Fruit fly (Drosophila melanogaster) whole organism, wandering third instar larva: Measurements from ENCODE around the gene Sfp33A2.

Experiments used
- Abd-B ChIP-seq: fragments of >200 bp; optimal IDR thresholded peaks from 2 replicates; lab custom pipeline; 2017; ENCODE audit warnings: missing biosample characterization, missing genetic modification characterization
- CG32264 ChIP-seq: fragments of 200-800 bp; sonication (Bioruptor generic); optimal IDR thresholded peaks from 2 replicates; lab custom pipeline; 2016; ENCODE audit warnings: missing biosample characterization, missing genetic modification characterization
- CG9705 ChIP-seq: fragments of 200-800 bp; sonication (Bioruptor generic); optimal IDR thresholded peaks from 2 replicates; lab custom pipeline; 2018; ENCODE audit warnings: missing biosample characterization, mild to moderate bottlenecking, missing genetic modification characterization
- CrebA ChIP-seq: fragments of 200-800 bp; sonication (Bioruptor generic); optimal IDR thresholded peaks from 2 replicates; lab custom pipeline; 2016; ENCODE audit warnings: missing biosample characterization, mild to moderate bottlenecking, missing genetic modification characterization, borderline replicate concordance
- Dfd ChIP-seq: fragments of >200 bp; optimal IDR thresholded peaks from 2 replicates; lab custom pipeline; 2017; ENCODE audit warnings: missing biosample characterization, missing genetic modification characterization
- Dif ChIP-seq: fragments of 200-275, 200-300 bp; sonication (Bioruptor generic); optimal IDR thresholded peaks from 2 replicates; lab custom pipeline; 2018; ENCODE audit warnings: missing biosample characterization, missing genetic modification characterization; ENCODE audit not compliant: partially characterized antibody
- GATAd ChIP-seq: sonication (Bioruptor generic); optimal IDR thresholded peaks from 2 replicates; lab custom pipeline; 2016; ENCODE audit warnings: missing biosample characterization, missing genetic modification characterization
- HLH106 ChIP-seq: fragments of 200-800 bp; optimal IDR thresholded peaks from 3 replicates; lab custom pipeline; 2019; ENCODE audit warnings: missing biosample characterization, mild to moderate bottlenecking, missing genetic modification characterization, moderate library complexity
- Hnf4 ChIP-seq: fragments of 200-800 bp; sonication (Bioruptor generic); optimal IDR thresholded peaks from 2 replicates; lab custom pipeline; 2016; ENCODE audit warnings: missing biosample characterization, mild to moderate bottlenecking, missing genetic modification characterization
- Hr78 ChIP-seq: fragments of >200 bp; optimal IDR thresholded peaks from 2 replicates; lab custom pipeline; 2017; ENCODE audit warnings: missing biosample characterization, missing genetic modification characterization
- Hr83 ChIP-seq: fragments of 200-300 bp; sonication (Bioruptor generic); optimal IDR thresholded peaks from 2 replicates; lab custom pipeline; 2016; ENCODE audit warnings: missing biosample characterization, mild to moderate bottlenecking, missing genetic modification characterization, moderate library complexity; ENCODE audit not compliant: poor library complexity, severe bottlenecking
- Jra ChIP-seq: sonication (Bioruptor generic); optimal IDR thresholded peaks from 2 replicates; lab custom pipeline; 2016; ENCODE audit warnings: missing biosample characterization, missing genetic modification characterization
- Mio ChIP-seq: sonication (Bioruptor generic); optimal IDR thresholded peaks from 2 replicates; lab custom pipeline; 2016; ENCODE audit warnings: missing biosample characterization, missing genetic modification characterization
- Myc ChIP-seq: fragments of >200 bp; optimal IDR thresholded peaks from 2 replicates; lab custom pipeline; 2017
- N ChIP-seq: fragments of >200 bp; optimal IDR thresholded peaks from 2 replicates; lab custom pipeline; 2018; ENCODE audit warnings: missing biosample characterization, missing external identifiers, missing genetic modification characterization
- OdsH ChIP-seq: fragments of 200-800 bp; sonication (Bioruptor generic); optimal IDR thresholded peaks from 2 replicates; lab custom pipeline; 2016; ENCODE audit warnings: missing biosample characterization, mild to moderate bottlenecking, missing genetic modification characterization
- Rel ChIP-seq, 2 experiments: fragments of 200-800 bp; sonication (Bioruptor generic) in 1 of 2; optimal IDR thresholded peaks; 2 replicates in 1 of 2; 3 replicates in 1 of 2; lab custom pipeline; 2016 to 2019; ENCODE audit warnings: mild to moderate bottlenecking in 2 of 2, missing biosample characterization in 2 of 2, missing genetic modification characterization in 2 of 2, moderate library complexity in 1 of 2
- Sp1 ChIP-seq: fragments of 200-800 bp; sonication (Bioruptor generic); optimal IDR thresholded peaks from 3 replicates; lab custom pipeline; 2019; ENCODE audit warnings: missing biosample characterization, mild to moderate bottlenecking, missing genetic modification characterization, moderate library complexity
- Vsx2 ChIP-seq: fragments of 200-300, 225-300 bp; sonication (Bioruptor generic); optimal IDR thresholded peaks from 2 replicates; lab custom pipeline; 2018; ENCODE audit warnings: missing biosample characterization, missing genetic modification characterization; ENCODE audit not compliant: partially characterized antibody
- br ChIP-seq: fragments of 200-800 bp; sonication (Bioruptor generic); optimal IDR thresholded peaks from 2 replicates; lab custom pipeline; 2016; ENCODE audit warnings: missing biosample characterization, missing genetic modification characterization
- brk ChIP-seq: fragments of 200-800 bp; sonication (Bioruptor generic); optimal IDR thresholded peaks from 2 replicates; lab custom pipeline; 2016; ENCODE audit warnings: missing biosample characterization, mild to moderate bottlenecking, missing genetic modification characterization
- dl ChIP-seq, 2 experiments: fragments of 175-275, 200-275 bp in 1 of 2; fragments of 200-275 bp in 1 of 2; sonication (Bioruptor generic); optimal IDR thresholded peaks; lab custom pipeline; 2018; ENCODE audit warnings: mild to moderate bottlenecking in 2 of 2, missing biosample characterization in 2 of 2, missing genetic modification characterization in 2 of 2, moderate library complexity in 2 of 2; ENCODE audit not compliant: partially characterized antibody in 2 of 2, insufficient read depth in 1 of 2
- dmrt93B ChIP-seq: fragments of 200-800 bp; sonication (Bioruptor generic); optimal IDR thresholded peaks from 2 replicates; lab custom pipeline; 2018; ENCODE audit warnings: missing biosample characterization, mild to moderate bottlenecking, missing genetic modification characterization
- dsf ChIP-seq: sonication (Bioruptor generic); optimal IDR thresholded peaks from 2 replicates; lab custom pipeline; 2016; ENCODE audit warnings: missing biosample characterization, missing genetic modification characterization, borderline replicate concordance
- ey ChIP-seq: fragments of 200-800 bp; sonication (Bioruptor generic); optimal IDR thresholded peaks from 2 replicates; lab custom pipeline; 2016; ENCODE audit warnings: missing biosample characterization, missing genetic modification characterization
- foxo ChIP-seq, 2 experiments: fragments of 200-800 bp; sonication (Bioruptor generic); optimal IDR thresholded peaks; 2 replicates in 1 of 2; 3 replicates in 1 of 2; lab custom pipeline; 2016 to 2017; ENCODE audit warnings: missing biosample characterization in 2 of 2, missing genetic modification characterization in 2 of 2
- fru ChIP-seq: fragments of 200-800 bp; sonication (Bioruptor generic); optimal IDR thresholded peaks from 3 replicates; lab custom pipeline; 2016; ENCODE audit warnings: missing biosample characterization, mild to moderate bottlenecking, missing genetic modification characterization
- h ChIP-seq: fragments of 200-800 bp; sonication (Bioruptor generic); optimal IDR thresholded peaks from 3 replicates; lab custom pipeline; 2016; ENCODE audit warnings: missing biosample characterization, mild to moderate bottlenecking, missing genetic modification characterization
- jim ChIP-seq: fragments of 175-275, 200-325 bp; sonication (Bioruptor generic); optimal IDR thresholded peaks from 2 replicates; lab custom pipeline; 2016; ENCODE audit warnings: missing biosample characterization, mild to moderate bottlenecking, missing genetic modification characterization
- lola ChIP-seq: fragments of >200 bp; optimal IDR thresholded peaks from 2 replicates; lab custom pipeline; 2017; ENCODE audit warnings: missing biosample characterization, missing genetic modification characterization
- pan ChIP-seq: fragments of >200 bp; optimal IDR thresholded peaks from 2 replicates; lab custom pipeline; 2017
- psq ChIP-seq: fragments of 200-800 bp; sonication (Bioruptor generic); optimal IDR thresholded peaks from 3 replicates; lab custom pipeline; 2017; ENCODE audit warnings: missing biosample characterization, mild to moderate bottlenecking, missing genetic modification characterization, moderate library complexity
- rgr ChIP-seq: fragments of 200-800 bp; sonication (Bioruptor generic); optimal IDR thresholded peaks from 3 replicates; lab custom pipeline; 2016; ENCODE audit warnings: missing biosample characterization, mild to moderate bottlenecking, missing genetic modification characterization
- sage ChIP-seq: fragments of 200-800 bp; sonication (Bioruptor generic); optimal IDR thresholded peaks from 2 replicates; lab custom pipeline; 2016; ENCODE audit warnings: missing biosample characterization, mild to moderate bottlenecking, missing genetic modification characterization
- sv ChIP-seq: fragments of 200-800 bp; sonication (Bioruptor generic); optimal IDR thresholded peaks from 3 replicates; lab custom pipeline; 2016; ENCODE audit warnings: missing biosample characterization, missing genetic modification characterization
- tai ChIP-seq: sonication (Bioruptor generic); optimal IDR thresholded peaks from 2 replicates; lab custom pipeline; 2016; ENCODE audit warnings: missing biosample characterization, missing genetic modification characterization
- usp ChIP-seq: fragments of >200 bp; optimal IDR thresholded peaks from 2 replicates; lab custom pipeline; 2017; ENCODE audit warnings: missing biosample characterization, missing genetic modification characterization
- woc ChIP-seq: sonication (Bioruptor generic); optimal IDR thresholded peaks from 2 replicates; lab custom pipeline; 2016; ENCODE audit warnings: missing biosample characterization, mild to moderate bottlenecking, missing genetic modification characterization

Sfp33A2 gene

dm6 chr2L:11806701-11807674 is 30.5 kb upstream of the Sfp33A2 start:
- TF ChIP-seq br (peak; percentile 81), psq (peak; percentile 100), Sp1 (GFP tag; lab: Kevin White, UChicago) (peak; percentile 75), woc (GFP tag; lab: Kevin White, UChicago) (peak; percentile 43), fru (GFP tag; lab: Kevin White, UChicago) (peak; percentile 64), Abd-B (no peak), tai (GFP tag; lab: Kevin White, UChicago) (no peak), Hr78 (GFP tag; lab: Kevin White, UChicago) (no peak), dsf (no peak), N (GFP tag; lab: Kevin White, UChicago) (no peak), usp (GFP tag; lab: Kevin White, UChicago) (no peak), Myc (lab: Kevin White, UChicago) (no peak), GATAd (GFP tag; lab: Kevin White, UChicago) (no peak), Hnf4 (GFP tag; lab: Kevin White, UChicago) (peak; percentile 63), pan (lab: Kevin White, UChicago) (no peak), Jra (GFP tag; lab: Kevin White, UChicago) (peak; percentile 86), jim (GFP tag; lab: Kevin White, UChicago) (peak; percentile 98), brk (peak; percentile 83), CG32264 (GFP tag; lab: Kevin White, UChicago) (peak; percentile 78), CrebA (peak; percentile 93), dmrt93B (GFP tag; lab: Kevin White, UChicago) (no peak), foxo (GFP tag; optimal IDR thresholded peaks at IDR 0.05; lab: Kevin White, UChicago) (peak; percentile 24 to 58), HLH106 (peak; percentile 27), Vsx2 (GFP tag; lab: Kevin White, UChicago) (peak; percentile 92), Hr83 (GFP tag; lab: Kevin White, UChicago) (peak; percentile 11), rgr (GFP tag; lab: Kevin White, UChicago) (peak; percentile 64), dl (GFP tag; optimal IDR thresholded peaks at IDR 0.05; lab: Kevin White, UChicago; ENCODE audit: insufficient read depth in 1 of 2, partially characterized antibody in 2 of 2) (peak; percentile 73 to 88), sv (GFP tag; lab: Kevin White, UChicago) (no peak), lola (GFP tag; lab: Kevin White, UChicago) (no peak), h (GFP tag; lab: Kevin White, UChicago) (peak; percentile 68), Mio (GFP tag; lab: Kevin White, UChicago) (peak; percentile 47), OdsH (peak; percentile 37), Rel (GFP tag; optimal IDR thresholded peaks at IDR 0.05; lab: Kevin White, UChicago) (peak; percentile 94), Rel (tag; optimal IDR thresholded peaks at IDR 0.05; lab: Kevin White, UChicago) (peak; percentile 74), ey (peak; percentile 24), Dif (GFP tag; lab: Kevin White, UChicago) (peak; percentile 90), sage (GFP tag; lab: Kevin White, UChicago) (peak; percentile 79), Dfd (GFP tag; lab: Kevin White, UChicago) (no peak), CG9705 (GFP tag; lab: Kevin White, UChicago) (peak; percentile 35)

dm6 chr2L:11807697-11808226 is 29.8 kb upstream of the Sfp33A2 start:
- TF ChIP-seq dsf (no peak), Jra (GFP tag; lab: Kevin White, UChicago) (peak; percentile 50), Mio (GFP tag; lab: Kevin White, UChicago) (no peak), h (GFP tag; lab: Kevin White, UChicago) (peak; percentile 71), dmrt93B (GFP tag; lab: Kevin White, UChicago) (no peak), fru (GFP tag; lab: Kevin White, UChicago) (peak; percentile 62), CrebA (peak; percentile 61), Vsx2 (GFP tag; lab: Kevin White, UChicago) (peak; percentile 89), dl (GFP tag; optimal IDR thresholded peaks at IDR 0.05; lab: Kevin White, UChicago; ENCODE audit: insufficient read depth in 1 of 2, partially characterized antibody in 2 of 2) (peak; percentile 36 to 58), usp (GFP tag; lab: Kevin White, UChicago) (no peak), lola (GFP tag; lab: Kevin White, UChicago) (no peak), tai (GFP tag; lab: Kevin White, UChicago) (no peak), brk (peak; percentile 74), Hr78 (GFP tag; lab: Kevin White, UChicago) (no peak), CG9705 (GFP tag; lab: Kevin White, UChicago) (peak; percentile 24), GATAd (GFP tag; lab: Kevin White, UChicago) (no peak), Dif (GFP tag; lab: Kevin White, UChicago) (peak; percentile 80), Rel (GFP tag; optimal IDR thresholded peaks at IDR 0.05; lab: Kevin White, UChicago) (no peak), Rel (tag; optimal IDR thresholded peaks at IDR 0.05; lab: Kevin White, UChicago) (peak; percentile 80), Myc (lab: Kevin White, UChicago) (no peak), ey (peak; percentile 6), jim (GFP tag; lab: Kevin White, UChicago) (peak; percentile 58), woc (GFP tag; lab: Kevin White, UChicago) (no peak), CG32264 (GFP tag; lab: Kevin White, UChicago) (peak; percentile 12), sv (GFP tag; lab: Kevin White, UChicago) (no peak), Hr83 (GFP tag; lab: Kevin White, UChicago) (peak; percentile 92), OdsH (peak; percentile 30), N (GFP tag; lab: Kevin White, UChicago) (peak; percentile 62), foxo (GFP tag; optimal IDR thresholded peaks at IDR 0.05; lab: Kevin White, UChicago) (peak; percentile 20 to 51), Sp1 (GFP tag; lab: Kevin White, UChicago) (peak; percentile 62), br (peak; percentile 63), rgr (GFP tag; lab: Kevin White, UChicago) (peak; percentile 19), psq (peak; percentile 100), sage (GFP tag; lab: Kevin White, UChicago) (peak; percentile 41), HLH106 (no peak), Dfd (GFP tag; lab: Kevin White, UChicago) (no peak)
